Fruit fly (Drosophila melanogaster) whole organism: ENCODE results near the gene CG32811.

Source experiments
- CG8478 ChIP-seq: fragments of >200 bp; optimal IDR thresholded peaks from 2 replicates; lab custom pipeline; 2018; ENCODE audit warnings: inconsistent platforms
- Dll ChIP-seq: fragments of >200 bp; optimal IDR thresholded peaks from 2 replicates; lab custom pipeline; 2017
- EcR ChIP-seq, 2 experiments: fragments of >200 bp; optimal IDR thresholded peaks; 2 replicates each; lab custom pipeline; 2017; ENCODE audit warnings: missing biosample characterization in 2 of 2, missing genetic modification characterization in 2 of 2, missing genetic modification reagents in 2 of 2
- pan ChIP-seq: fragments of >200 bp; optimal IDR thresholded peaks from 2 replicates; lab custom pipeline; 2017
- psq ChIP-seq: fragments of >200 bp; optimal IDR thresholded peaks from 2 replicates; lab custom pipeline; 2017
- usp ChIP-seq: fragments of >200 bp; optimal IDR thresholded peaks from 2 replicates; lab custom pipeline; 2017; ENCODE audit warnings: missing biosample characterization, missing genetic modification characterization, mixed read lengths

CG32811 gene

dm6 chrX:1276757-1277527, 21.2 kb downstream of the CG32811 start:
- TF ChIP-seq EcR (GFP tag; optimal IDR thresholded peaks at IDR 0.05; lab: Kevin White, UChicago) (no peak), usp (GFP tag; lab: Kevin White, UChicago) (no peak), psq (lab: Kevin White, UChicago) (no peak), CG8478 (no peak), pan (lab: Kevin White, UChicago) (no peak), Dll (lab: Kevin White, UChicago) (no peak)

- TF ChIP-seq Dll (lab: Kevin White, UChicago) (peak; percentile 79), CG8478 (no peak)
Measured at dm6 chrX:1276047-1276756, 22.0 kb downstream of the CG32811 start.

- TF ChIP-seq psq (lab: Kevin White, UChicago) (no peak), Dll (lab: Kevin White, UChicago) (no peak), CG8478 (no peak), pan (lab: Kevin White, UChicago) (no peak), EcR (GFP tag; optimal IDR thresholded peaks at IDR 0.05; lab: Kevin White, UChicago) (no peak)
Measured at dm6 chrX:1275018-1275820, 23.0 kb downstream of the CG32811 start, which contains the start of gene Atf3. TSS of gene Atf3 (minus strand) at chrX:1275284.

- TF ChIP-seq pan (lab: Kevin White, UChicago) (no peak), EcR (GFP tag; optimal IDR thresholded peaks at IDR 0.05; lab: Kevin White, UChicago) (no peak), CG8478 (no peak), Dll (lab: Kevin White, UChicago) (no peak), psq (lab: Kevin White, UChicago) (no peak), usp (GFP tag; lab: Kevin White, UChicago) (no peak)
Measured at dm6 chrX:1272848-1273247, 25.3 kb downstream of the CG32811 start.

- TF ChIP-seq EcR (GFP tag; optimal IDR thresholded peaks at IDR 0.05; lab: Kevin White, UChicago) (no peak), psq (lab: Kevin White, UChicago) (no peak), usp (GFP tag; lab: Kevin White, UChicago) (no peak), CG8478 (no peak), pan (lab: Kevin White, UChicago) (no peak), Dll (lab: Kevin White, UChicago) (no peak)
Measured at dm6 chrX:1271080-1271479, 27.1 kb downstream of the CG32811 start.

- TF ChIP-seq EcR (GFP tag; optimal IDR thresholded peaks at IDR 0.05; lab: Kevin White, UChicago) (no peak), pan (lab: Kevin White, UChicago) (no peak), Dll (lab: Kevin White, UChicago) (no peak), CG8478 (no peak), usp (GFP tag; lab: Kevin White, UChicago) (no peak), psq (lab: Kevin White, UChicago) (no peak)
Measured at dm6 chrX:1270655-1271054, 27.5 kb downstream of the CG32811 start.

dm6 chrX:1270183-1270582, 28.0 kb downstream of the CG32811 start:
- TF ChIP-seq pan (lab: Kevin White, UChicago) (no peak), usp (GFP tag; lab: Kevin White, UChicago) (no peak), EcR (GFP tag; optimal IDR thresholded peaks at IDR 0.05; lab: Kevin White, UChicago) (no peak), Dll (lab: Kevin White, UChicago) (no peak)

- no peak for TF ChIP-seq pan (lab: Kevin White, UChicago)
- no peak for TF ChIP-seq psq (lab: Kevin White, UChicago)
- TF ChIP-seq EcR (GFP tag; optimal IDR thresholded peaks at IDR 0.05; lab: Kevin White, UChicago) = no peak
- no peak for TF ChIP-seq CG8478
- TF ChIP-seq usp (GFP tag; lab: Kevin White, UChicago) = no peak
- TF ChIP-seq Dll (lab: Kevin White, UChicago) = no peak
Measured at dm6 chrX:1269700-1270099, 28.5 kb downstream of the CG32811 start.

dm6 chrX:1267625-1268024, 30.6 kb downstream of the CG32811 start:
- no peak for TF ChIP-seq pan (lab: Kevin White, UChicago)
- no peak for TF ChIP-seq Dll (lab: Kevin White, UChicago)
- no peak for TF ChIP-seq psq (lab: Kevin White, UChicago)
- TF ChIP-seq usp (GFP tag; lab: Kevin White, UChicago) = no peak
- no peak for TF ChIP-seq CG8478
- TF ChIP-seq EcR (GFP tag; optimal IDR thresholded peaks at IDR 0.05; lab: Kevin White, UChicago) = no peak

- TF ChIP-seq Dll (lab: Kevin White, UChicago) = no peak
- no peak for TF ChIP-seq pan (lab: Kevin White, UChicago)
- TF ChIP-seq psq (lab: Kevin White, UChicago) = no peak
- TF ChIP-seq EcR (GFP tag; optimal IDR thresholded peaks at IDR 0.05; lab: Kevin White, UChicago) = no peak
- TF ChIP-seq CG8478 = no peak
- TF ChIP-seq usp (GFP tag; lab: Kevin White, UChicago) = no peak
Measured at dm6 chrX:1264547-1264946, 33.6 kb downstream of the CG32811 start.
